ENCODE assay signal across 1 fruit fly cellular context in the genomic region with DNA sequence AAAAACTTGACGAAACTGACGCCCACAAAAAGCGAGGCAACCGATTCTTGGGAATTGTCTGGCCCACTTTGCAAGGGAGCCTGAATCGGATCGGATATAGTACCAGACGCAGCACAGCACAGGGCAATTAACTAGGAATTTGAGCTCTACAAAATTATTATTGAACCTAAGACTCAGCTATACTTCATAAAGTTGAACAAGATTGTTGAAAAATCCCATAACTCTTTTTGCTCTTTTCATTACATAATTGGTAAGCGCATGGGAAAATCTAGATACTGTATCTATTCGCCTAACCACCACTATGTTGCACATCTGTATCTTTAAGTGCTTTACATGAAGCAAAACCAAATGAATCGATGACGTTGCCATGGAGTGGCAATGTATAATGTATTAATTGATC.
A peak's percentile ranks its signal among the peaks of the same experiment; 100 is the strongest.
TF ChIP-seq lines count a peak whose summit lies in the region.

No protein-coding gene starts in this region.

TF ChIP-seq in whole organism, embryonic, 481 proteins besides CTCF, POLR2A, EP300 and RAD21 (continued from another document and continues in another):
- TF ChIP-seq Meics (GFP tag; optimal IDR thresholded peaks at IDR 0.05; lab: Kevin White, UChicago) = peak; percentile 56
- TF ChIP-seq CG17802 (tag; optimal IDR thresholded peaks at IDR 0.05; lab: Kevin White, UChicago) = peak; percentile 39
- no peak for TF ChIP-seq CkIIα-i1 (GFP tag; IDR thresholded peaks at IDR 0.05; lab: Robert Waterston, UW)
- TF ChIP-seq Spps (tag; optimal IDR thresholded peaks at IDR 0.05; lab: Kevin White, UChicago) = peak; percentile 31
- peak; percentile 64 for TF ChIP-seq nom (GFP tag; optimal IDR thresholded peaks at IDR 0.05; lab: Kevin White, UChicago)
- no peak for TF ChIP-seq CG17186 (GFP tag; optimal IDR thresholded peaks at IDR 0.05; lab: Kevin White, UChicago)
- TF ChIP-seq CG12659 (GFP tag; optimal IDR thresholded peaks at IDR 0.05; lab: Kevin White, UChicago) = peak; percentile 62
- no peak for TF ChIP-seq CG7963 (GFP tag; IDR thresholded peaks at IDR 0.05; lab: Robert Waterston, UW; ENCODE audit: partially characterized antibody)
- TF ChIP-seq trem (tag; optimal IDR thresholded peaks at IDR 0.05; lab: Kevin White, UChicago) = peak; percentile 74
- peak; percentile 71 for TF ChIP-seq pnt (GFP tag; optimal IDR thresholded peaks at IDR 0.05; lab: Kevin White, UChicago)
- peak; percentile 79 for TF ChIP-seq CG4424 (GFP tag; optimal IDR thresholded peaks at IDR 0.05; lab: Kevin White, UChicago)
- peak; percentile 7 for TF ChIP-seq HmgD (GFP tag; optimal IDR thresholded peaks at IDR 0.05; lab: Kevin White, UChicago)
- peak; percentile 65 for TF ChIP-seq pum (GFP tag; optimal IDR thresholded peaks at IDR 0.05; lab: Kevin White, UChicago)
- TF ChIP-seq Hand (GFP tag; optimal IDR thresholded peaks at IDR 0.05; lab: Kevin White, UChicago) = no peak
- TF ChIP-seq CG1647 (GFP tag; optimal IDR thresholded peaks at IDR 0.05; lab: Kevin White, UChicago) = peak; percentile 63
- TF ChIP-seq peb (GFP tag; IDR thresholded peaks at IDR 0.05; lab: Robert Waterston, UW) = peak; percentile 54
- TF ChIP-seq zen2 (GFP tag; IDR thresholded peaks at IDR 0.05; lab: Robert Waterston, UW; ENCODE audit: partially characterized antibody) = no peak
- TF ChIP-seq ssp (GFP tag; IDR thresholded peaks at IDR 0.05; lab: Robert Waterston, UW) = no peak
- peak; percentile 71 for TF ChIP-seq CG32772 (GFP tag; IDR thresholded peaks at IDR 0.05; lab: Robert Waterston, UW)
- peak; percentile 69 for TF ChIP-seq CG2875 (GFP tag; optimal IDR thresholded peaks at IDR 0.05; lab: Kevin White, UChicago)
- no peak for TF ChIP-seq amos (GFP tag; IDR thresholded peaks at IDR 0.05; lab: Robert Waterston, UW; ENCODE audit: partially characterized antibody)
- peak; percentile 83 for TF ChIP-seq oc (tag; optimal IDR thresholded peaks at IDR 0.05; lab: Kevin White, UChicago)
- no peak for TF ChIP-seq rib (GFP tag; IDR thresholded peaks at IDR 0.05; lab: Robert Waterston, UW)
- TF ChIP-seq CG43689 (GFP tag; IDR thresholded peaks at IDR 0.05; lab: Robert Waterston, UW) = peak; percentile 47; the same call in 1 of the 2 replicates
- no peak for TF ChIP-seq nerfin-2 (GFP tag; IDR thresholded peaks at IDR 0.05; lab: Robert Waterston, UW; ENCODE audit: partially characterized antibody)
- TF ChIP-seq CG17359 (tag; optimal IDR thresholded peaks at IDR 0.05; lab: Kevin White, UChicago) = peak; percentile 81
- TF ChIP-seq CG10274 (GFP tag; optimal IDR thresholded peaks at IDR 0.05; lab: Kevin White, UChicago) = peak; percentile 4
- TF ChIP-seq CG6272 (GFP tag; IDR thresholded peaks at IDR 0.05; lab: Robert Waterston, UW) = no peak
- peak; percentile 78 for TF ChIP-seq row (GFP tag; IDR thresholded peaks at IDR 0.05; lab: Robert Waterston, UW)
- TF ChIP-seq Kr (GFP tag; optimal IDR thresholded peaks at IDR 0.05; lab: Kevin White, UChicago) = no peak
- no peak for TF ChIP-seq Ravus (GFP tag; IDR thresholded peaks at IDR 0.05; lab: Robert Waterston, UW)
- TF ChIP-seq ttk (GFP tag; IDR thresholded peaks at IDR 0.05; lab: Robert Waterston, UW) = peak; percentile 52
- TF ChIP-seq HHEX (GFP tag; optimal IDR thresholded peaks at IDR 0.05; lab: Kevin White, UChicago) = peak; percentile 64
- peak; percentile 79 for TF ChIP-seq phol (tag; optimal IDR thresholded peaks at IDR 0.05; lab: Kevin White, UChicago)
- peak; percentile 48 for TF ChIP-seq Myb (GFP tag; optimal IDR thresholded peaks at IDR 0.05; lab: Kevin White, UChicago)
- TF ChIP-seq CG10462 (GFP tag; optimal IDR thresholded peaks at IDR 0.05; lab: Kevin White, UChicago) = peak; percentile 44
- peak; percentile 13 for TF ChIP-seq CG13123 (GFP tag; optimal IDR thresholded peaks at IDR 0.05; lab: Kevin White, UChicago)
- TF ChIP-seq cad (GFP tag; optimal IDR thresholded peaks at IDR 0.05; lab: Kevin White, UChicago) = no peak
- TF ChIP-seq schlank (tag; optimal IDR thresholded peaks at IDR 0.05; lab: Kevin White, UChicago) = peak; percentile 23
- no peak for TF ChIP-seq CG31224 (GFP tag; IDR thresholded peaks at IDR 0.05; lab: Robert Waterston, UW)
- peak; percentile 41; the same call in 1 of the 2 replicates for TF ChIP-seq CG4404 (GFP tag; IDR thresholded peaks at IDR 0.05; lab: Robert Waterston, UW)
- peak; percentile 42 for TF ChIP-seq CG4854 (GFP tag; optimal IDR thresholded peaks at IDR 0.05; lab: Kevin White, UChicago)
- no peak for TF ChIP-seq CG16779 (GFP tag; IDR thresholded peaks at IDR 0.05; lab: Robert Waterston, UW)
- TF ChIP-seq Atf6 (GFP tag; IDR thresholded peaks at IDR 0.05; lab: Robert Waterston, UW) = 0 out of 2 replicates have a peak, but pooled peaks have one; percentile 24
- peak; percentile 81 for TF ChIP-seq HLH3B (GFP tag; IDR thresholded peaks at IDR 0.05; lab: Robert Waterston, UW)
- peak; percentile 62 for TF ChIP-seq bab2 (GFP tag; optimal IDR thresholded peaks at IDR 0.05; lab: Kevin White, UChicago)
- no peak for TF ChIP-seq Dfd (GFP tag; optimal IDR thresholded peaks at IDR 0.05; lab: Kevin White, UChicago)
- TF ChIP-seq CG18599 (GFP tag; optimal IDR thresholded peaks at IDR 0.05; lab: Kevin White, UChicago) = peak; percentile 60
- peak; percentile 78 for TF ChIP-seq CG12769 (tag; optimal IDR thresholded peaks at IDR 0.05; lab: Kevin White, UChicago)
- peak; percentile 76 for TF ChIP-seq stc (GFP tag; IDR thresholded peaks at IDR 0.05; lab: Robert Waterston, UW)
- peak; percentile 51; the same call in 1 of the 3 replicates for TF ChIP-seq ase (GFP tag; IDR thresholded peaks at IDR 0.05; lab: Robert Waterston, UW)
- peak; percentile 55; the same call in 1 of the 3 replicates for TF ChIP-seq jigr1 (GFP tag; IDR thresholded peaks at IDR 0.05; lab: Robert Waterston, UW)
- peak; percentile 81 for TF ChIP-seq CG8388 (GFP tag; optimal IDR thresholded peaks at IDR 0.05; lab: Kevin White, UChicago)
- TF ChIP-seq vfl (GFP tag; optimal IDR thresholded peaks at IDR 0.05; lab: Kevin White, UChicago) = no peak
- TF ChIP-seq NfI (GFP tag; optimal IDR thresholded peaks at IDR 0.05; lab: Kevin White, UChicago) = peak; percentile 77
- peak; percentile 77 for TF ChIP-seq CG6254 (GFP tag; optimal IDR thresholded peaks at IDR 0.05; lab: Kevin White, UChicago)
- no peak for TF ChIP-seq tna (GFP tag; IDR thresholded peaks at IDR 0.05; lab: Robert Waterston, UW; ENCODE audit: partially characterized antibody)
- peak; percentile 63 for TF ChIP-seq CG8281 (tag; optimal IDR thresholded peaks at IDR 0.05; lab: Kevin White, UChicago)
- peak in 1 of 3 experiments; percentile 18 for TF ChIP-seq Stat92E (GFP tag; optimal IDR thresholded peaks at IDR 0.05; lab: Kevin White, UChicago)
- TF ChIP-seq salm (tag; optimal IDR thresholded peaks at IDR 0.05; lab: Kevin White, UChicago) = peak; percentile 65
- peak; percentile 7 for TF ChIP-seq CHES-1-like (GFP tag; optimal IDR thresholded peaks at IDR 0.05; lab: Kevin White, UChicago)
- peak; percentile 6 for TF ChIP-seq CG18011 (GFP tag; optimal IDR thresholded peaks at IDR 0.05; lab: Kevin White, UChicago)
- TF ChIP-seq Fer2 (tag; optimal IDR thresholded peaks at IDR 0.05; lab: Kevin White, UChicago) = no peak
- no peak for TF ChIP-seq NK7.1 (GFP tag; optimal IDR thresholded peaks at IDR 0.05; lab: Kevin White, UChicago)
- no peak for TF ChIP-seq CG13894 (tag; optimal IDR thresholded peaks at IDR 0.05; lab: Kevin White, UChicago)
- no peak for TF ChIP-seq chm (GFP tag; IDR thresholded peaks at IDR 0.05; lab: Robert Waterston, UW)
- peak; percentile 75 for TF ChIP-seq CG8924 (tag; optimal IDR thresholded peaks at IDR 0.05; lab: Kevin White, UChicago)
- TF ChIP-seq Lim3 (GFP tag; IDR thresholded peaks at IDR 0.05; lab: Robert Waterston, UW) = 0 out of 2 replicates have a peak, but pooled peaks have one; percentile 30
- no peak for TF ChIP-seq CG6683 (GFP tag; optimal IDR thresholded peaks at IDR 0.05; lab: Kevin White, UChicago)
- peak; percentile 77 for TF ChIP-seq CG12071 (GFP tag; optimal IDR thresholded peaks at IDR 0.05; lab: Kevin White, UChicago)
- peak; percentile 19 for TF ChIP-seq CG4328 (GFP tag; optimal IDR thresholded peaks at IDR 0.05; lab: Kevin White, UChicago)
- TF ChIP-seq inv (GFP tag; IDR thresholded peaks at IDR 0.05; lab: Robert Waterston, UW; ENCODE audit: partially characterized antibody) = no peak
- peak; percentile 79 for TF ChIP-seq CG10366 (GFP tag; IDR thresholded peaks at IDR 0.05; lab: Robert Waterston, UW)
- no peak for TF ChIP-seq sna (GFP tag; IDR thresholded peaks at IDR 0.05; lab: Robert Waterston, UW; ENCODE audit: partially characterized antibody)
- peak; percentile 57 for TF ChIP-seq Abd-B (GFP tag; optimal IDR thresholded peaks at IDR 0.05; lab: Kevin White, UChicago)
- TF ChIP-seq Hr51 (GFP tag; optimal IDR thresholded peaks at IDR 0.05; lab: Kevin White, UChicago) = peak; percentile 21 to 81
- TF ChIP-seq CG13296 (GFP tag; optimal IDR thresholded peaks at IDR 0.05; lab: Kevin White, UChicago) = peak; percentile 36
- peak; percentile 61 for TF ChIP-seq CG1024 (GFP tag; IDR thresholded peaks at IDR 0.05; lab: Robert Waterston, UW)
- no peak for TF ChIP-seq crc (GFP tag; optimal IDR thresholded peaks at IDR 0.05; lab: Kevin White, UChicago)
- TF ChIP-seq Taf1 (GFP tag; IDR thresholded peaks at IDR 0.05; lab: Robert Waterston, UW) = no peak
- peak; percentile 45 for TF ChIP-seq Lhr (GFP tag; optimal IDR thresholded peaks at IDR 0.05; lab: Kevin White, UChicago)
- TF ChIP-seq CG30020 (tag; optimal IDR thresholded peaks at IDR 0.05; lab: Kevin White, UChicago) = peak; percentile 22
- peak; percentile 65 for TF ChIP-seq CG10654 (GFP tag; optimal IDR thresholded peaks at IDR 0.05; lab: Kevin White, UChicago)
- TF ChIP-seq CG14667 (GFP tag; IDR thresholded peaks at IDR 0.05; lab: Robert Waterston, UW) = peak; percentile 70; the same call in 1 of the 2 replicates
- no peak for TF ChIP-seq usp (GFP tag; optimal IDR thresholded peaks at IDR 0.05; lab: Kevin White, UChicago)
- no peak for TF ChIP-seq C15 (GFP tag; IDR thresholded peaks at IDR 0.05; lab: Robert Waterston, UW)
- TF ChIP-seq Dip2 (GFP tag; IDR thresholded peaks at IDR 0.05; lab: Robert Waterston, UW) = no peak
- no peak for TF ChIP-seq Hmx (GFP tag; optimal IDR thresholded peaks at IDR 0.05; lab: Kevin White, UChicago)
- TF ChIP-seq ken (GFP tag; IDR thresholded peaks at IDR 0.05; lab: Robert Waterston, UW) = peak; percentile 83
- peak; percentile 83 for TF ChIP-seq unpg (GFP tag; optimal IDR thresholded peaks at IDR 0.05; lab: Kevin White, UChicago)
- no peak for TF ChIP-seq prd (optimal IDR thresholded peaks at IDR 0.05; lab: Kevin White, UChicago)
- TF ChIP-seq prd (GFP tag; IDR thresholded peaks at IDR 0.05; lab: Robert Waterston, UW) = peak; percentile 77
- TF ChIP-seq gsb (GFP tag; IDR thresholded peaks at IDR 0.05; lab: Robert Waterston, UW) = no peak
- TF ChIP-seq CG18262 (tag; optimal IDR thresholded peaks at IDR 0.05; lab: Kevin White, UChicago) = peak; percentile 81
- peak; percentile 27 for TF ChIP-seq Ets97D (GFP tag; optimal IDR thresholded peaks at IDR 0.05; lab: Kevin White, UChicago)
- peak; percentile 48 for TF ChIP-seq CG9609 (GFP tag; optimal IDR thresholded peaks at IDR 0.05; lab: Kevin White, UChicago)
- TF ChIP-seq fru (optimal IDR thresholded peaks at IDR 0.05; lab: Kevin White, UChicago) = no peak
- TF ChIP-seq CG5953 (GFP tag; IDR thresholded peaks at IDR 0.05; lab: Robert Waterston, UW) = peak; percentile 77
- no peak for TF ChIP-seq fu2 (GFP tag; optimal IDR thresholded peaks at IDR 0.05; lab: Kevin White, UChicago)
- no peak for TF ChIP-seq hb (GFP tag; IDR thresholded peaks at IDR 0.05; lab: Robert Waterston, UW; ENCODE audit: partially characterized antibody)
- TF ChIP-seq Dek (tag; optimal IDR thresholded peaks at IDR 0.05; lab: Kevin White, UChicago) = peak; percentile 27
- TF ChIP-seq gsb-n (tag; optimal IDR thresholded peaks at IDR 0.05; lab: Kevin White, UChicago) = peak; percentile 80
- peak; percentile 53 for TF ChIP-seq CG12942 (GFP tag; optimal IDR thresholded peaks at IDR 0.05; lab: Kevin White, UChicago)
- TF ChIP-seq CG12219 (GFP tag; optimal IDR thresholded peaks at IDR 0.05; lab: Kevin White, UChicago) = peak; percentile 80
- peak; percentile 75 for TF ChIP-seq Ada2b (GFP tag; IDR thresholded peaks at IDR 0.05; lab: Robert Waterston, UW)
- TF ChIP-seq Sox102F (GFP tag; optimal IDR thresholded peaks at IDR 0.05; lab: Kevin White, UChicago) = peak; percentile 87
- TF ChIP-seq CG17385 (GFP tag; optimal IDR thresholded peaks at IDR 0.05; lab: Kevin White, UChicago) = peak; percentile 70
- no peak for TF ChIP-seq zfh2 (GFP tag; optimal IDR thresholded peaks at IDR 0.05; lab: Kevin White, UChicago)
- peak; percentile 49 for TF ChIP-seq CG17568 (GFP tag; optimal IDR thresholded peaks at IDR 0.05; lab: Kevin White, UChicago)
- TF ChIP-seq Hr78 (GFP tag; optimal IDR thresholded peaks at IDR 0.05; lab: Kevin White, UChicago) = peak in 1 of 2 experiments; percentile 61
- peak; percentile 68 for TF ChIP-seq Antp (GFP tag; optimal IDR thresholded peaks at IDR 0.05; lab: Kevin White, UChicago)
- TF ChIP-seq CG2116 (GFP tag; optimal IDR thresholded peaks at IDR 0.05; lab: Kevin White, UChicago) = peak; percentile 12
- peak; percentile 31 for TF ChIP-seq gcm2 (GFP tag; optimal IDR thresholded peaks at IDR 0.05; lab: Kevin White, UChicago)
- peak; percentile 83 for TF ChIP-seq CG15601 (tag; optimal IDR thresholded peaks at IDR 0.05; lab: Kevin White, UChicago)
- TF ChIP-seq az2 (GFP tag; optimal IDR thresholded peaks at IDR 0.05; lab: Kevin White, UChicago) = peak; percentile 78
- peak; percentile 70 for TF ChIP-seq ara (GFP tag; IDR thresholded peaks at IDR 0.05; lab: Robert Waterston, UW)
- TF ChIP-seq CG2712 (tag; optimal IDR thresholded peaks at IDR 0.05; lab: Kevin White, UChicago) = peak; percentile 80
- TF ChIP-seq CG13624 (GFP tag; optimal IDR thresholded peaks at IDR 0.05; lab: Kevin White, UChicago) = peak; percentile 15
- peak; percentile 70 for TF ChIP-seq CG14441 (GFP tag; IDR thresholded peaks at IDR 0.05; lab: Robert Waterston, UW)
- peak; percentile 87 for TF ChIP-seq CG31441 (GFP tag; IDR thresholded peaks at IDR 0.05; lab: Robert Waterston, UW)
- peak; percentile 62 for TF ChIP-seq Atf3 (GFP tag; optimal IDR thresholded peaks at IDR 0.05; lab: Kevin White, UChicago)
- TF ChIP-seq NFAT (GFP tag; IDR thresholded peaks at IDR 0.05; lab: Robert Waterston, UW) = 0 out of 2 replicates have a peak, but pooled peaks have one; percentile 15
- no peak for TF ChIP-seq CG1832 (GFP tag; optimal IDR thresholded peaks at IDR 0.05; lab: Kevin White, UChicago)
- no peak for TF ChIP-seq cg (GFP tag; optimal IDR thresholded peaks at IDR 0.05; lab: Kevin White, UChicago)
- TF ChIP-seq CG18476 (GFP tag; optimal IDR thresholded peaks at IDR 0.05; lab: Kevin White, UChicago) = peak; percentile 60
- TF ChIP-seq twi (tag; optimal IDR thresholded peaks at IDR 0.05; lab: Kevin White, UChicago) = peak; percentile 52
- no peak for TF ChIP-seq Dp (GFP tag; optimal IDR thresholded peaks at IDR 0.05; lab: Kevin White, UChicago)
